Worm (Caenorhabditis elegans) whole organism, L2 larva: ENCODE data around the gene npp-23.
A peak's percentile ranks its signal among the peaks of the same experiment; 100 is the strongest.

Source experiments
- C34F6.9 ChIP-seq: fragments of 150-350 bp; optimal IDR thresholded peaks from 2 replicates; lab custom pipeline; 2014; ENCODE audit warnings: missing biosample characterization, missing genetic modification characterization
- F13H6.1 ChIP-seq: sonication (generic microtip); optimal IDR thresholded peaks from 2 replicates; lab custom pipeline; 2016; ENCODE audit warnings: missing genetic modification characterization, missing compliant biosample characterization
- R02D3.7 ChIP-seq: fragments of 150-350 bp; optimal IDR thresholded peaks from 2 replicates; lab custom pipeline; 2014; ENCODE audit warnings: missing biosample characterization, missing genetic modification characterization
- Y55F3AM.14 ChIP-seq: fragments of 200-800 bp; sonication (Bioruptor generic); optimal IDR thresholded peaks from 2 replicates; lab custom pipeline; 2018; ENCODE audit warnings: mild to moderate bottlenecking, missing genetic modification characterization, missing compliant biosample characterization
- aly-2 ChIP-seq: fragments of 150-350 bp; optimal IDR thresholded peaks from 2 replicates; lab custom pipeline; 2014; ENCODE audit warnings: missing biosample characterization, missing genetic modification characterization
- ama-1 ChIP-seq: fragments of 150-350 bp; optimal IDR thresholded peaks from 2 replicates; lab custom pipeline; 2018; ENCODE audit warnings: inconsistent platforms
- blmp-1 ChIP-seq: sonication (generic microtip); optimal IDR thresholded peaks from 2 replicates; lab custom pipeline; 2017; ENCODE audit warnings: missing genetic modification characterization, mild to moderate bottlenecking, missing compliant biosample characterization, antibody characterized with exemption, moderate library complexity; ENCODE audit not compliant: insufficient read depth
- ceh-16 ChIP-seq: fragments of 150-350 bp; optimal IDR thresholded peaks from 2 replicates; lab custom pipeline; 2014; ENCODE audit warnings: missing biosample characterization, missing genetic modification characterization
- ceh-82 ChIP-seq: fragments of 150-350 bp; optimal IDR thresholded peaks from 2 replicates; lab custom pipeline; 2014; ENCODE audit warnings: missing biosample characterization, missing genetic modification characterization
- crh-2 ChIP-seq: sonication (generic microtip); optimal IDR thresholded peaks from 2 replicates; lab custom pipeline; 2017; ENCODE audit warnings: missing biosample characterization, missing genetic modification characterization
- dmd-4 ChIP-seq: sonication (generic microtip); optimal IDR thresholded peaks from 2 replicates; lab custom pipeline; 2017; ENCODE audit warnings: missing biosample characterization, missing genetic modification characterization
- elt-1 ChIP-seq: fragments of 150-350 bp; optimal IDR thresholded peaks from 2 replicates; lab custom pipeline; 2014; ENCODE audit warnings: missing biosample characterization, missing genetic modification characterization
- elt-3 ChIP-seq: sonication (generic microtip); optimal IDR thresholded peaks from 2 replicates; lab custom pipeline; 2017; ENCODE audit warnings: missing biosample characterization, missing genetic modification characterization
- fos-1 ChIP-seq: fragments of 150-350 bp; optimal IDR thresholded peaks from 2 replicates; lab custom pipeline; 2014; ENCODE audit warnings: missing biosample characterization, missing genetic modification characterization
- gmeb-1 ChIP-seq: fragments of 150-350 bp; optimal IDR thresholded peaks from 2 replicates; lab custom pipeline; 2014; ENCODE audit warnings: missing biosample characterization, missing genetic modification characterization
- lin-13 ChIP-seq: fragments of 150-350 bp; optimal IDR thresholded peaks from 2 replicates; lab custom pipeline; 2014; ENCODE audit warnings: missing biosample characterization, missing genetic modification reagents, missing genetic modification characterization
- lsy-2 ChIP-seq, 2 experiments: fragments of 150-350 bp in 1 of 2; sonication (generic microtip) in 1 of 2; optimal IDR thresholded peaks; 2 replicates each; lab custom pipeline; 2014 to 2017; ENCODE audit warnings: missing biosample characterization in 2 of 2, missing genetic modification characterization in 2 of 2
- mab-5 ChIP-seq: fragments of 150-350 bp; optimal IDR thresholded peaks from 2 replicates; lab custom pipeline; 2014; ENCODE audit warnings: missing biosample characterization, missing genetic modification characterization
- mbf-1 ChIP-seq: sonication (generic microtip); optimal IDR thresholded peaks from 2 replicates; lab custom pipeline; 2017; ENCODE audit warnings: missing biosample characterization, missing genetic modification characterization
- mdl-1 ChIP-seq, 2 experiments: fragments of 150-350 bp in 1 of 2; sonication (generic microtip) in 1 of 2; optimal IDR thresholded peaks; 2 replicates each; lab custom pipeline; 2017; ENCODE audit warnings: missing biosample characterization in 2 of 2, missing genetic modification characterization in 2 of 2
- nhr-10 ChIP-seq: sonication (generic microtip); optimal IDR thresholded peaks from 2 replicates; lab custom pipeline; 2017; ENCODE audit warnings: missing biosample characterization, missing genetic modification characterization
- nhr-11 ChIP-seq: fragments of 150-350 bp; optimal IDR thresholded peaks from 2 replicates; lab custom pipeline; 2014; ENCODE audit warnings: missing biosample characterization, missing genetic modification characterization
- nhr-12 ChIP-seq: fragments of 150-350 bp; optimal IDR thresholded peaks from 2 replicates; lab custom pipeline; 2014; ENCODE audit warnings: missing biosample characterization, missing genetic modification characterization
- nhr-129 ChIP-seq: fragments of 150-350 bp; optimal IDR thresholded peaks from 2 replicates; lab custom pipeline; 2014; ENCODE audit warnings: missing biosample characterization, missing genetic modification characterization
- nhr-23 ChIP-seq: fragments of 150-350 bp; optimal IDR thresholded peaks from 2 replicates; lab custom pipeline; 2014; ENCODE audit warnings: missing biosample characterization, missing genetic modification reagents, missing genetic modification characterization
- nhr-6 ChIP-seq: fragments of 150-350 bp; optimal IDR thresholded peaks from 2 replicates; lab custom pipeline; 2014; ENCODE audit warnings: missing biosample characterization, missing genetic modification characterization
- peb-1 ChIP-seq: fragments of 150-350 bp; optimal IDR thresholded peaks from 2 replicates; lab custom pipeline; 2014; ENCODE audit warnings: missing biosample characterization, missing genetic modification characterization
- sem-4 ChIP-seq: fragments of 150-350 bp; optimal IDR thresholded peaks from 2 replicates; lab custom pipeline; 2014; ENCODE audit warnings: missing biosample characterization, missing genetic modification reagents, missing genetic modification characterization
- skn-1 ChIP-seq: sonication (generic microtip); optimal IDR thresholded peaks from 2 replicates; lab custom pipeline; 2017; ENCODE audit warnings: missing biosample characterization, missing genetic modification characterization
- sma-9 ChIP-seq, 2 experiments: fragments of 150-350 bp in 1 of 2; sonication (generic microtip) in 1 of 2; optimal IDR thresholded peaks; 2 replicates each; lab custom pipeline; 2014 to 2016; ENCODE audit warnings: missing genetic modification characterization in 2 of 2, mild to moderate bottlenecking in 1 of 2, missing biosample characterization in 1 of 2, missing compliant biosample characterization in 1 of 2, missing genetic modification reagents in 1 of 2, moderate library complexity in 1 of 2
- snpc-4 ChIP-seq: fragments of 150-350 bp; optimal IDR thresholded peaks from 2 replicates; lab custom pipeline; 2014; ENCODE audit warnings: missing biosample characterization, missing genetic modification characterization
- unc-39 ChIP-seq: fragments of 150-350 bp; optimal IDR thresholded peaks from 2 replicates; lab custom pipeline; 2014; ENCODE audit warnings: missing biosample characterization, missing genetic modification characterization
- unc-55 ChIP-seq: fragments of 150-350 bp; sonication (generic microtip); optimal IDR thresholded peaks from 3 replicates; lab custom pipeline; 2014; ENCODE audit warnings: missing biosample characterization, missing genetic modification reagents, missing genetic modification characterization
- unc-62 ChIP-seq: fragments of 150-350 bp; optimal IDR thresholded peaks from 2 replicates; lab custom pipeline; 2014; ENCODE audit warnings: missing biosample characterization, missing genetic modification reagents, missing genetic modification characterization
- zag-1 ChIP-seq: fragments of 150-350 bp; optimal IDR thresholded peaks from 2 replicates; lab custom pipeline; 2014; ENCODE audit warnings: missing biosample characterization, missing genetic modification characterization
- ztf-4 ChIP-seq: fragments of 150-350 bp; optimal IDR thresholded peaks from 2 replicates; lab custom pipeline; 2014; ENCODE audit warnings: missing biosample characterization, missing genetic modification characterization

The npp-23 gene

DNA sequence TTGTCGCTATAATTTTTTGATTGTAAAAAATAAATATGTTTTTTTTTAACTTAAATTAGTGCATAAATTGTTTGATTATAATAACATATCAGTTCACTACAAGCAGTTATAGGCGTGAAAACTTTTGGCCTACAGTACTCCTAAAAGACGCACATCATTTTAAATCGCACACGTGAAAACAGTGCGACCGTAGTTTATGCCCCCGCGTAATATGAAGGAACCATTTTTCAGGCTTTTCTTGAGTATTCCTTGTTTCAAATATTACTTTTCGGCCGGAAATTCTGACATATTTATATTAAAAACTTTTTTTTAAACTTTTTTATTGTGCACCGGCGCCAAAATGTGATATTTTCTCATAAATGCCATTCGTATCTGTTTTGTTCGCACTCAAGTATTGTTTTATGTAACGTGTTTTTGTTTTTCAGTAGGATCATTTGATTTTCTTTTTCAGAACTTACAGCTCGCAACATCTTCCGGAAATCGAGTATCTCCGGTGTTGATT is 19.1 kb upstream of the npp-23 start, which contains the start of gene oma-1:
Gene oma-1, plus strand, starts transcription at position 452 of the 502 bp plus-strand sequence.
- no peak for TF ChIP-seq skn-1 (tag; lab: Kevin White, UChicago)
- TF ChIP-seq nhr-6 (tag; lab: Kevin White, UChicago): no peak
- no peak for TF ChIP-seq sma-9 (GFP tag; optimal IDR thresholded peaks at IDR 0.05; lab: Kevin White, UChicago)
- no peak for TF ChIP-seq sma-9 (tag; optimal IDR thresholded peaks at IDR 0.05; lab: Kevin White, UChicago)
- no peak for TF ChIP-seq ama-1 (lab: Kevin White, UChicago)
- TF ChIP-seq gmeb-1 (tag; lab: Kevin White, UChicago): no peak
- no peak for TF ChIP-seq nhr-23
- TF ChIP-seq, all 48 proteins: peak for 0

DNA sequence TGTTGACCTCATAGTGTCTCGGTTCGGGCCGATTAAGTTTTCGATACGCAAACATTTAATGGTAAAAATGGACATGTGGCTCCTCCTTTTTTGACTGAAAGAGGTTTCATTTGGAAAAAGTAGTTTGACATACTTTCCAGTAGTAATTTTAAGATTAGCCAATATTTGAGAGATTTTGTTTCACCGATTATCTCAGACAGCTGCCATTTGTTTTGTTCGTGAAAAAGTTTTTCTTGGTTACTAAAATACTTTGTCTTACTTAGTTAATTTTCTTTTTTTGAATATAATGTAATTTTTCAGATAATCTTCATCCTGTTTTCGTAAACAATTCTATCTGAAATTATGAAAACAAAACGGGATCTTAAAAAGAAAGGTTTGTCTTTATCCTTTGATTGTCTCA is 16.7 kb upstream of the npp-23 start, which contains the start of gene C09G9.5:
Gene C09G9.5, plus strand, starts transcription at position 301 of the 400 bp plus-strand sequence.
- no peak for TF ChIP-seq lsy-2 (tag; optimal IDR thresholded peaks at IDR 0.05; lab: Kevin White, UChicago)
- no peak for TF ChIP-seq R02D3.7 (tag; lab: Kevin White, UChicago)
- no peak for TF ChIP-seq ceh-82
- TF ChIP-seq fos-1 (tag; lab: Kevin White, UChicago): no peak
- no peak for TF ChIP-seq F13H6.1 (tag; lab: Kevin White, UChicago)

DNA sequence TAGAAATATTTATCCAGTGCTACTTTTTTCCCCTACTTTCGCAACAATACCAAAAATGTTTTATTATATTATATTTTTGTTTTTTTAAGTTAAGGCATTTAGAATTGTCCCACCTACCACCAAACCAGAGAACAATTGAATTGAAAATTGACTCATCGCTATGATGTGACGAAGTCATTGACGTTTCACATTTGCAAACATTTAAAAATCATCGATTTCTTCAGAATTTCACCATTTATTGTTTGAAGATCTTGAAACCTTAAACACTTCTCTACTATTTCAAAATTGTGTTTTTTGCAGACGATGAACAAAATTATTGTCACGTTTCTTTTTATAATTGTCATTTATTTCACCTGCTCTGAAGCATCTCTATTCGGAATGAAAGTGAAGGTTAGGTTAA is 11.7 kb upstream of the npp-23 start, which contains the start of gene C09G9.8:
Gene C09G9.8, plus strand, starts transcription at position 301 of the 400 bp plus-strand sequence.
- TF ChIP-seq elt-3 (tag; lab: Kevin White, UChicago) (no peak), nhr-129 (tag; lab: Kevin White, UChicago) (no peak)

- TF ChIP-seq unc-39 (tag; lab: Kevin White, UChicago) (no peak), mab-5 (tag; lab: Kevin White, UChicago) (no peak), lin-13 (GFP tag; lab: Kevin White, UChicago) (no peak)
- TF ChIP-seq, all 48 proteins: peak for 0
Observed at ce11 chrIV:8879810-8880209, 10.3 kb upstream of the npp-23 start, which contains the start of gene npax-4. npax-4 (minus strand) TSS chrIV:8879910.

- TF ChIP-seq sem-4 (tag; lab: Kevin White, UChicago) (no peak), ama-1 (lab: Kevin White, UChicago) (no peak), zag-1 (tag; lab: Kevin White, UChicago) (no peak), aly-2 (tag; lab: Kevin White, UChicago) (no peak), snpc-4 (tag; lab: Kevin White, UChicago) (no peak)
Observed at ce11 chrIV:8873847-8874246, 4.4 kb upstream of the npp-23 start, which contains the start of gene hdl-2. hdl-2 (plus strand) TSS chrIV:8874147.

ce11 chrIV:8872958-8873357 is 3.5 kb upstream of the npp-23 start, which contains the start of gene C09G9.3:
C09G9.3 (minus strand) TSS chrIV:8873058.
- TF ChIP-seq nhr-11 (tag; lab: Kevin White, UChicago): no peak
- no peak for TF ChIP-seq sma-9 (GFP tag; optimal IDR thresholded peaks at IDR 0.05; lab: Kevin White, UChicago)
- no peak for TF ChIP-seq sma-9 (tag; optimal IDR thresholded peaks at IDR 0.05; lab: Kevin White, UChicago)
- TF ChIP-seq blmp-1 (tag; lab: Kevin White, UChicago): no peak

- no peak for TF ChIP-seq dmd-4 (tag; lab: Kevin White, UChicago)
- TF ChIP-seq unc-62: no peak
- TF ChIP-seq unc-39 (tag; lab: Kevin White, UChicago): no peak
- peak; percentile 44 for TF ChIP-seq sma-9 (GFP tag; optimal IDR thresholded peaks at IDR 0.05; lab: Kevin White, UChicago)
- TF ChIP-seq sma-9 (tag; optimal IDR thresholded peaks at IDR 0.05; lab: Kevin White, UChicago): no peak
- TF ChIP-seq fos-1 (tag; lab: Kevin White, UChicago): peak; percentile 23
- TF ChIP-seq crh-2 (tag; lab: Kevin White, UChicago): peak; percentile 6
- TF ChIP-seq elt-1: no peak
- peak in 1 of 2 experiments; percentile 10 for TF ChIP-seq lsy-2 (tag; optimal IDR thresholded peaks at IDR 0.05; lab: Kevin White, UChicago)
Observed at ce11 chrIV:8867562-8867961, 1.9 kb downstream of the npp-23 start.

DNA sequence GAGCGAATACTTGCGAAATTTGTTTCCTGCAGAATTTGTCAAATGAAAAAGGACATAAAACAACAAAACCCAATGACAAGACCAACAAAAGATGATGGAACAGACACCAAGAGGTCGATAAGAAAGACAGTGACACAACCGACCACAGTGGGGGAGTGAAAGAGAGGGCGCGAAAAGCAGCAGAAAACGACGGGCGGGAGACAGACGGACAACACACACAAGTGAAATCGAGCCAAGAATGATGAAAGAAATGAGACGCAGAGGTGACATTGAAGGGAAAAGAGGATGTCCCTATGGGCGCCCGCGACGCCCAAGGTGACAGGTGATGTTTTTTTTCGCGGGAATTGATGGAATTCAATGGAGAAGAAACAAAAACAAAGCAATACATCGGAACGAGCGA is 3.4 kb downstream of the npp-23 start:
- no peak for TF ChIP-seq ztf-4 (tag; lab: Kevin White, UChicago)
- TF ChIP-seq ceh-16 (tag; lab: Kevin White, UChicago): no peak
- TF ChIP-seq F13H6.1 (tag; lab: Kevin White, UChicago): peak; percentile 79
- TF ChIP-seq elt-3 (tag; lab: Kevin White, UChicago): no peak
- peak; percentile 55 for TF ChIP-seq sma-9 (GFP tag; optimal IDR thresholded peaks at IDR 0.05; lab: Kevin White, UChicago)
- TF ChIP-seq sma-9 (tag; optimal IDR thresholded peaks at IDR 0.05; lab: Kevin White, UChicago): no peak
- TF ChIP-seq crh-2 (tag; lab: Kevin White, UChicago): peak; percentile 53
- TF ChIP-seq nhr-11 (tag; lab: Kevin White, UChicago): no peak
- no peak for TF ChIP-seq mbf-1 (tag; lab: Kevin White, UChicago)
- TF ChIP-seq blmp-1 (tag; lab: Kevin White, UChicago): peak; percentile 75
- TF ChIP-seq mdl-1 (tag; optimal IDR thresholded peaks at IDR 0.05; lab: Kevin White, UChicago): no peak
- peak; percentile 63 for TF ChIP-seq Y55F3AM.14
- TF ChIP-seq nhr-10 (tag; lab: Kevin White, UChicago): no peak
- peak; percentile 53 for TF ChIP-seq C34F6.9
- TF ChIP-seq snpc-4 (tag; lab: Kevin White, UChicago): peak; percentile 29
- peak; percentile 11 for TF ChIP-seq gmeb-1 (tag; lab: Kevin White, UChicago)
- no peak for TF ChIP-seq unc-55 (GFP tag; lab: Kevin White, UChicago)
- no peak for TF ChIP-seq nhr-12 (tag; lab: Kevin White, UChicago)
- TF ChIP-seq peb-1 (tag; lab: Kevin White, UChicago): no peak
